Worm (Caenorhabditis elegans) whole organism, young adult: Measurements from ENCODE around the gene pals-18.

Experiments used
- B0019.2 ChIP-seq: fragments of 200-800 bp; sonication (Bioruptor generic); conservative IDR thresholded peaks from 2 replicates; pipeline ENCODE4 v1.3.6; 2022; ENCODE audit warnings: missing genetic modification reagents, missing genetic modification characterization, missing compliant biosample characterization
- D2030.7 ChIP-seq: fragments of 200-800 bp; sonication (Bioruptor generic); IDR thresholded peaks from 2 replicates; pipeline ENCODE4 v1.3.6; 2022; ENCODE audit warnings: missing genetic modification reagents, missing genetic modification characterization, missing compliant biosample characterization
- F37B4.10 ChIP-seq: fragments of 200-800 bp; sonication (Bioruptor generic); IDR thresholded peaks from 2 replicates; pipeline ENCODE4 v1.3.6; 2022; ENCODE audit warnings: missing genetic modification characterization, missing compliant biosample characterization
- F39B2.1 ChIP-seq: fragments of 200-800 bp; sonication (Bioruptor generic); IDR thresholded peaks from 2 replicates; pipeline ENCODE4 v1.3.6; 2022; ENCODE audit warnings: missing genetic modification reagents, missing genetic modification characterization, missing compliant biosample characterization
- F57A8.1 ChIP-seq: fragments of 200-800 bp; sonication (Bioruptor generic); optimal IDR thresholded peaks from 2 replicates; lab custom pipeline; 2018; ENCODE audit warnings: mild to moderate bottlenecking, missing genetic modification characterization, moderate library complexity, missing compliant biosample characterization
- K11D2.4 ChIP-seq: fragments of 200-800 bp; sonication (Bioruptor generic); IDR thresholded peaks from 2 replicates; pipeline ENCODE4 v1.3.6; 2022; ENCODE audit warnings: missing genetic modification reagents, missing genetic modification characterization, missing compliant biosample characterization
- T07F8.4 ChIP-seq: sonication (generic microtip); optimal IDR thresholded peaks from 2 replicates; lab custom pipeline; 2016; ENCODE audit warnings: mild to moderate bottlenecking, missing genetic modification characterization, moderate library complexity, missing compliant biosample characterization
- Y53F4B.3 ChIP-seq: fragments of 200-800 bp; sonication (Bioruptor generic); IDR thresholded peaks from 2 replicates; pipeline ENCODE4 v1.3.6; 2022; ENCODE audit warnings: missing genetic modification reagents, missing genetic modification characterization, missing compliant biosample characterization
- Y53G8AR.9 ChIP-seq: fragments of 200-800 bp; sonication (Bioruptor generic); conservative IDR thresholded peaks from 2 replicates; pipeline ENCODE4 v1.3.6; 2022; ENCODE audit warnings: missing genetic modification reagents, missing genetic modification characterization, missing compliant biosample characterization
- Y67H2A.10 ChIP-seq: fragments of 200-800 bp; sonication (Bioruptor generic); conservative IDR thresholded peaks from 2 replicates; pipeline ENCODE4 v1.3.6; 2022; ENCODE audit warnings: missing genetic modification reagents, missing genetic modification characterization, missing compliant biosample characterization
- Y79H2A.3 ChIP-seq: fragments of 200-800 bp; sonication (Bioruptor generic); conservative IDR thresholded peaks from 2 replicates; pipeline ENCODE4 v1.3.6; 2022; ENCODE audit warnings: missing genetic modification reagents, missing genetic modification characterization, missing compliant biosample characterization
- ZK185.1 ChIP-seq: sonication (generic microtip); optimal IDR thresholded peaks from 2 replicates; lab custom pipeline; 2016; ENCODE audit warnings: mild to moderate bottlenecking, missing genetic modification characterization, missing compliant biosample characterization; ENCODE audit not compliant: poor library complexity, severe bottlenecking
- akir-1 ChIP-seq: fragments of 200-800 bp; sonication (Bioruptor generic); optimal IDR thresholded peaks from 2 replicates; lab custom pipeline; 2018; ENCODE audit warnings: mild to moderate bottlenecking, missing genetic modification characterization, moderate library complexity, missing compliant biosample characterization
- bed-1 ChIP-seq: fragments of 200-800 bp; sonication (Bioruptor generic); IDR thresholded peaks from 2 replicates; pipeline ENCODE4 v1.3.6; 2022; ENCODE audit warnings: missing genetic modification reagents, missing genetic modification characterization, missing compliant biosample characterization
- cebp-2 ChIP-seq: fragments of 200-800 bp; sonication (Bioruptor generic); IDR thresholded peaks from 2 replicates; pipeline ENCODE4 v1.3.6; 2022; ENCODE audit warnings: missing genetic modification characterization, missing compliant biosample characterization
- ceh-40 ChIP-seq: fragments of 200-800 bp; sonication (Bioruptor generic); IDR thresholded peaks from 2 replicates; pipeline ENCODE4 v1.3.6; 2022; ENCODE audit warnings: missing genetic modification characterization, missing compliant biosample characterization
- ceh-58 ChIP-seq: fragments of 200-800 bp; sonication (Bioruptor generic); IDR thresholded peaks from 2 replicates; pipeline ENCODE4 v1.3.6; 2022; ENCODE audit warnings: missing genetic modification characterization, missing compliant biosample characterization
- die-1 ChIP-seq: sonication (generic microtip); optimal IDR thresholded peaks from 2 replicates; lab custom pipeline; 2016; ENCODE audit warnings: missing genotype, mild to moderate bottlenecking, missing genetic modification characterization, missing compliant biosample characterization
- dox-1 ChIP-seq: fragments of 200-800 bp; sonication (Bioruptor generic); IDR thresholded peaks from 2 replicates; pipeline ENCODE4 v1.3.6; 2022; ENCODE audit warnings: missing genetic modification reagents, missing genetic modification characterization, missing compliant biosample characterization
- dpff-1 ChIP-seq: sonication (generic microtip); optimal IDR thresholded peaks from 2 replicates; lab custom pipeline; 2017; ENCODE audit warnings: mild to moderate bottlenecking, missing genetic modification characterization, missing compliant biosample characterization
- ekl-4 ChIP-seq: fragments of 200-800 bp; sonication (Bioruptor generic); IDR thresholded peaks from 2 replicates; pipeline ENCODE4 v1.3.6; 2022; ENCODE audit warnings: missing genetic modification reagents, missing genetic modification characterization, missing compliant biosample characterization
- hlh-26 ChIP-seq: fragments of 200-800 bp; sonication (Bioruptor generic); conservative IDR thresholded peaks from 2 replicates; pipeline ENCODE4 v1.3.6; 2022; ENCODE audit warnings: missing genetic modification reagents, missing genetic modification characterization, missing compliant biosample characterization
- hmg-20 ChIP-seq: fragments of 200-800 bp; sonication (Bioruptor generic); IDR thresholded peaks from 2 replicates; pipeline ENCODE4 v1.3.6; 2022; ENCODE audit warnings: missing genetic modification reagents, missing genetic modification characterization, missing compliant biosample characterization
- hrde-1 ChIP-seq: sonication (generic microtip); optimal IDR thresholded peaks from 2 replicates; lab custom pipeline; 2016; ENCODE audit warnings: missing genetic modification characterization, mild to moderate bottlenecking, missing compliant biosample characterization, moderate library complexity, missing genotype, missing genetic modification reagents, borderline replicate concordance
- hsf-1 ChIP-seq: fragments of 200-800 bp; sonication (Bioruptor generic); IDR thresholded peaks from 2 replicates; pipeline ENCODE4 v1.3.6; 2022; ENCODE audit warnings: missing genetic modification reagents, missing genetic modification characterization, missing compliant biosample characterization
- lag-1 ChIP-seq: fragments of 200-800 bp; sonication (Bioruptor generic); IDR thresholded peaks from 2 replicates; pipeline ENCODE4 v1.3.6; 2022; ENCODE audit warnings: missing genetic modification reagents, missing genetic modification characterization, missing compliant biosample characterization
- lsy-27 ChIP-seq: sonication (generic microtip); optimal IDR thresholded peaks from 2 replicates; lab custom pipeline; 2017; ENCODE audit warnings: missing genetic modification characterization, mild to moderate bottlenecking, missing compliant biosample characterization, antibody characterized with exemption, missing genotype, borderline replicate concordance; ENCODE audit not compliant: insufficient read depth
- mcd-1 ChIP-seq: fragments of 200-800 bp; sonication (Bioruptor generic); IDR thresholded peaks from 2 replicates; pipeline ENCODE4 v1.3.6; 2022; ENCODE audit warnings: missing genetic modification reagents, missing genetic modification characterization, missing compliant biosample characterization
- nfya-2 ChIP-seq: fragments of 200-800 bp; sonication (Bioruptor generic); IDR thresholded peaks from 2 replicates; pipeline ENCODE4 v1.3.6; 2022; ENCODE audit warnings: missing genetic modification reagents, missing genetic modification characterization, missing compliant biosample characterization
- nhr-120 ChIP-seq: fragments of 200-800 bp; sonication (Bioruptor generic); IDR thresholded peaks from 2 replicates; pipeline ENCODE4 v1.3.6; 2022; ENCODE audit warnings: missing genetic modification characterization, missing compliant biosample characterization
- nhr-179 ChIP-seq: sonication (generic microtip); optimal IDR thresholded peaks from 2 replicates; lab custom pipeline; 2016; ENCODE audit warnings: mild to moderate bottlenecking, missing genetic modification characterization, missing compliant biosample characterization
- nhr-27 ChIP-seq: fragments of 200-800 bp; sonication (Bioruptor generic); optimal IDR thresholded peaks from 2 replicates; lab custom pipeline; 2018; ENCODE audit warnings: mild to moderate bottlenecking, missing genetic modification characterization, moderate library complexity, missing compliant biosample characterization
- nhr-80 ChIP-seq: sonication (generic microtip); optimal IDR thresholded peaks from 2 replicates; lab custom pipeline; 2016; ENCODE audit warnings: missing genetic modification characterization, missing compliant biosample characterization
- pha-4 ChIP-seq: fragments of 150-350 bp; sonication (generic microtip); optimal IDR thresholded peaks from 2 replicates; lab custom pipeline; 2014; ENCODE audit warnings: missing biosample characterization, missing genetic modification reagents, missing genetic modification characterization
- rcor-1 ChIP-seq: fragments of 200-800 bp; sonication (Bioruptor generic); IDR thresholded peaks from 2 replicates; pipeline ENCODE4 v1.3.6; 2022; ENCODE audit warnings: missing genetic modification reagents, missing genetic modification characterization, missing compliant biosample characterization
- repo-1 ChIP-seq: sonication (generic microtip); optimal IDR thresholded peaks from 2 replicates; lab custom pipeline; 2017; ENCODE audit warnings: mild to moderate bottlenecking, missing genetic modification characterization, missing compliant biosample characterization
- sdz-38 ChIP-seq: sonication (generic microtip); optimal IDR thresholded peaks from 2 replicates; lab custom pipeline; 2016; ENCODE audit warnings: missing genotype, missing genetic modification characterization, missing compliant biosample characterization
- snpc-1.1 ChIP-seq: sonication (generic microtip); optimal IDR thresholded peaks from 2 replicates; lab custom pipeline; 2017; ENCODE audit warnings: missing genetic modification characterization, mild to moderate bottlenecking, missing compliant biosample characterization, antibody characterized with exemption, moderate library complexity, missing genotype, missing genetic modification reagents; ENCODE audit not compliant: insufficient read depth
- snpc-1.3 ChIP-seq: sonication (generic microtip); optimal IDR thresholded peaks from 2 replicates; lab custom pipeline; 2017; ENCODE audit warnings: missing genetic modification characterization, mild to moderate bottlenecking, missing compliant biosample characterization, antibody characterized with exemption, moderate library complexity, missing genotype, missing genetic modification reagents; ENCODE audit not compliant: insufficient read depth
- tbx-9 ChIP-seq: sonication (generic microtip); optimal IDR thresholded peaks from 2 replicates; lab custom pipeline; 2016; ENCODE audit warnings: borderline replicate concordance, missing genetic modification characterization, inconsistent platforms, missing compliant biosample characterization
- tlf-1 ChIP-seq: fragments of 200-800 bp; sonication (Bioruptor generic); optimal IDR thresholded peaks from 2 replicates; lab custom pipeline; 2018; ENCODE audit warnings: mild to moderate bottlenecking, missing genetic modification characterization, missing compliant biosample characterization
- unc-130 ChIP-seq: sonication (generic microtip); optimal IDR thresholded peaks from 2 replicates; lab custom pipeline; 2016; ENCODE audit warnings: missing genetic modification reagents, missing genetic modification characterization, missing compliant biosample characterization
- zfh-2 ChIP-seq: fragments of 200-800 bp; sonication (Bioruptor generic); conservative IDR thresholded peaks from 2 replicates; pipeline ENCODE4 v1.3.6; 2022; ENCODE audit warnings: missing genetic modification reagents, missing genetic modification characterization, missing compliant biosample characterization
- ztf-18 ChIP-seq: sonication (generic microtip); optimal IDR thresholded peaks from 2 replicates; lab custom pipeline; 2016; ENCODE audit warnings: missing genotype, mild to moderate bottlenecking, missing genetic modification characterization, missing compliant biosample characterization
- ztf-22 ChIP-seq: fragments of 200-800 bp; sonication (Bioruptor generic); optimal IDR thresholded peaks from 2 replicates; lab custom pipeline; 2018; ENCODE audit warnings: mild to moderate bottlenecking, missing genetic modification characterization, moderate library complexity, missing compliant biosample characterization
- ztf-26 ChIP-seq: sonication (generic microtip); optimal IDR thresholded peaks from 2 replicates; lab custom pipeline; 2017; ENCODE audit warnings: missing genetic modification characterization, missing compliant biosample characterization
- ztf-3 ChIP-seq: fragments of 200-800 bp; sonication (Bioruptor generic); optimal IDR thresholded peaks from 2 replicates; lab custom pipeline; 2018; ENCODE audit warnings: mild to moderate bottlenecking, missing genetic modification characterization, missing compliant biosample characterization
- ztf-6 ChIP-seq: fragments of 200-800 bp; sonication (Bioruptor generic); IDR thresholded peaks from 2 replicates; pipeline ENCODE4 v1.3.6; 2022; ENCODE audit warnings: missing genetic modification reagents, missing genetic modification characterization, missing compliant biosample characterization

The pals-18 gene

DNA sequence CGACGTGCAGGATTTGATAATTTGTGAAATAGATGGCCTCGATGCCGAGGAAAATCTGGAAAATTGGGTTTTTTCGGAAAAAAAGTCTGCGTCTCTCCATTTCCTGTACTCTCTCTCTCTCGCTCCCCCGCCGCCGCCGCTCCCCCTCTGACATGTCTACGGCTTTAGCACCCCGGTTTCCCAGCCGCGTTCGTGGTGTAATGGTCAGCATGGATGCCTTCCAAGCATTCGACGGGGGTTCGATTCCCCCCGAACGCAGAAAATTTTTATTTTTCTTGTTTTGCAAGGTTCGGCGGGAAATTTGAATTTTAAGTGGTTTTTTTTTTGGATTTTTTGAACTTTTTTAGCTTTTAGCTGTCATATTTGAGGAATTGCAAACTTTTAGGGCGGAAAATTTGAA is 21.1 kb downstream of the pals-18 start (continued):
- TF ChIP-seq B0019.2 (GFP tag; lab: Robert Waterston, UW) (no peak), rcor-1 (GFP tag; lab: Robert Waterston, UW) (peak; percentile 67), F37B4.10 (no peak), die-1 (tag; lab: Kevin White, UChicago) (peak; percentile 74), ZK185.1 (tag; lab: Kevin White, UChicago) (no peak), dpff-1 (tag; lab: Kevin White, UChicago) (no peak), ceh-58 (GFP tag; lab: Robert Waterston, UW) (no peak), hrde-1 (tag; lab: Kevin White, UChicago) (peak; percentile 73), dox-1 (GFP tag; lab: Robert Waterston, UW) (peak; percentile 77; the same call in 1 of the 2 replicates), ekl-4 (GFP tag; lab: Robert Waterston, UW) (no peak; the same call in 1 of the 2 replicates), mcd-1 (peak; percentile 84), nfya-2 (GFP tag; lab: Robert Waterston, UW) (no peak), D2030.7 (GFP tag; lab: Robert Waterston, UW) (peak; percentile 82), ceh-40 (GFP tag; lab: Robert Waterston, UW) (no peak), zfh-2 (GFP tag; lab: Robert Waterston, UW) (peak; percentile 93), nhr-179 (no peak), hsf-1 (GFP tag; lab: Robert Waterston, UW) (no peak), T07F8.4 (tag; lab: Kevin White, UChicago) (peak; percentile 32), tbx-9 (tag; lab: Kevin White, UChicago) (no peak), lsy-27 (tag; lab: Kevin White, UChicago) (peak; percentile 76), Y53G8AR.9 (GFP tag; lab: Robert Waterston, UW) (peak; percentile 72), Y67H2A.10 (GFP tag; lab: Robert Waterston, UW) (no peak), ztf-3 (GFP tag; lab: Kevin White, UChicago) (no peak), Y53F4B.3 (GFP tag; lab: Robert Waterston, UW) (peak; percentile 48; the same call in 1 of the 2 replicates), F57A8.1 (GFP tag; lab: Kevin White, UChicago) (no peak), ztf-26 (tag; lab: Kevin White, UChicago) (peak; percentile 67), ztf-18 (peak; percentile 62), nhr-80 (tag; lab: Kevin White, UChicago) (peak; percentile 18), ztf-22 (GFP tag; lab: Kevin White, UChicago) (no peak), snpc-1.3 (tag; lab: Kevin White, UChicago) (peak; percentile 46), unc-130 (GFP tag; lab: Kevin White, UChicago) (no peak), F39B2.1 (GFP tag; lab: Robert Waterston, UW) (no peak), cebp-2 (GFP tag; lab: Robert Waterston, UW) (0 out of 2 replicates have a peak, but pooled peaks have one; percentile 39), hlh-26 (GFP tag; lab: Robert Waterston, UW) (no peak), akir-1 (GFP tag; lab: Kevin White, UChicago) (no peak), pha-4 (tag; lab: Kevin White, UChicago) (no peak), K11D2.4 (GFP tag; lab: Robert Waterston, UW) (peak; percentile 67), repo-1 (tag; lab: Kevin White, UChicago) (peak; percentile 68), nhr-27 (peak; percentile 31), tlf-1 (GFP tag; lab: Kevin White, UChicago) (peak; percentile 9), sdz-38 (tag; lab: Kevin White, UChicago) (no peak), lag-1 (no peak), Y79H2A.3 (GFP tag; lab: Robert Waterston, UW) (no peak), nhr-120 (GFP tag; lab: Robert Waterston, UW) (no peak), ztf-6 (GFP tag; lab: Robert Waterston, UW) (0 out of 2 replicates have a peak, but pooled peaks have one; percentile 46), hmg-20 (GFP tag; lab: Robert Waterston, UW) (peak; percentile 73; the same call in 1 of the 2 replicates), bed-1 (0 out of 2 replicates have a peak, but pooled peaks have one; percentile 36), snpc-1.1 (tag; lab: Kevin White, UChicago) (peak; percentile 28)
